Fruit fly (Drosophila melanogaster) whole organism, embryonic: ENCODE data around the gene Kr-h2.

Experiments
- Asciz ChIP-seq: fragments of 200-800 bp; sonication (Bioruptor generic); optimal IDR thresholded peaks from 2 replicates; lab custom pipeline; 2017; ENCODE audit warnings: missing biosample characterization, mild to moderate bottlenecking, missing genetic modification characterization, missing genetic modification reagents
- Bdp1 ChIP-seq: fragments of 200-800 bp; sonication (Bioruptor generic); optimal IDR thresholded peaks from 3 replicates; lab custom pipeline; 2016; ENCODE audit warnings: missing biosample characterization, missing genetic modification characterization
- CG1024 ChIP-seq: fragments of 200-800 bp; sonication (Bioruptor generic); IDR thresholded peaks from 2 replicates; pipeline ENCODE4 v1.3.6; 2022; ENCODE audit warnings: missing biosample characterization, missing genetic modification characterization
- CG10267 ChIP-seq: fragments of 200-800 bp; sonication (Bioruptor generic); optimal IDR thresholded peaks from 2 replicates; lab custom pipeline; 2018; ENCODE audit warnings: missing biosample characterization, mild to moderate bottlenecking, missing genetic modification characterization, moderate library complexity
- CG10274 ChIP-seq: fragments of 200-800 bp; sonication (Bioruptor generic); optimal IDR thresholded peaks from 3 replicates; lab custom pipeline; 2017; ENCODE audit warnings: missing biosample characterization, mild to moderate bottlenecking, missing genetic modification characterization
- CG10431 ChIP-seq: fragments of 200-800 bp; sonication (Bioruptor generic); optimal IDR thresholded peaks from 3 replicates; lab custom pipeline; 2018; ENCODE audit warnings: missing biosample characterization, mild to moderate bottlenecking, missing genetic modification characterization
- CG10462 ChIP-seq: fragments of 200-800 bp; sonication (Bioruptor generic); optimal IDR thresholded peaks from 2 replicates; lab custom pipeline; 2016; ENCODE audit warnings: missing biosample characterization, missing genetic modification characterization
- CG11093 ChIP-seq: fragments of 200-800 bp; sonication (Bioruptor generic); IDR thresholded peaks from 3 replicates; pipeline ENCODE4 v1.3.6; 2022; ENCODE audit warnings: missing biosample characterization, missing genetic modification characterization
- CG13123 ChIP-seq: fragments of 200-800 bp; sonication (Bioruptor generic); optimal IDR thresholded peaks from 2 replicates; lab custom pipeline; 2016; ENCODE audit warnings: missing biosample characterization, missing genetic modification characterization
- CG15073 ChIP-seq: fragments of 200-800 bp; sonication (Bioruptor generic); optimal IDR thresholded peaks from 2 replicates; lab custom pipeline; 2016; ENCODE audit warnings: missing biosample characterization, missing genetic modification characterization
- CG17361 ChIP-seq: fragments of 200-800 bp; sonication (Bioruptor generic); IDR thresholded peaks from 3 replicates; pipeline ENCODE4 v1.3.6; 2022; ENCODE audit warnings: missing biosample characterization, missing genetic modification characterization
- CG17385 ChIP-seq: fragments of 200-800 bp; sonication (Bioruptor generic); optimal IDR thresholded peaks from 3 replicates; lab custom pipeline; 2018; ENCODE audit warnings: missing biosample characterization, mild to moderate bottlenecking, missing genetic modification characterization
- CG17568 ChIP-seq: fragments of 200-800 bp; sonication (Bioruptor generic); optimal IDR thresholded peaks from 2 replicates; lab custom pipeline; 2018; ENCODE audit warnings: missing biosample characterization, mild to moderate bottlenecking, missing genetic modification characterization, moderate library complexity
- CG17912 ChIP-seq: fragments of 200-800 bp; sonication (Bioruptor generic); optimal IDR thresholded peaks from 2 replicates; lab custom pipeline; 2018; ENCODE audit warnings: missing biosample characterization, mild to moderate bottlenecking, missing genetic modification characterization
- CG18476 ChIP-seq: fragments of 200-800 bp; sonication (Bioruptor generic); optimal IDR thresholded peaks from 2 replicates; lab custom pipeline; 2016; ENCODE audit warnings: missing biosample characterization, mild to moderate bottlenecking, missing genetic modification characterization
- CG2116 ChIP-seq: fragments of 200-800 bp; sonication (Bioruptor generic); optimal IDR thresholded peaks from 3 replicates; lab custom pipeline; 2018; ENCODE audit warnings: missing biosample characterization, mild to moderate bottlenecking, missing genetic modification characterization
- CG2129 ChIP-seq: fragments of 200-800 bp; sonication (Bioruptor generic); IDR thresholded peaks from 2 replicates; pipeline ENCODE4 v1.3.6; 2022; ENCODE audit warnings: missing biosample characterization, missing genetic modification characterization; ENCODE audit not compliant: partially characterized antibody
- CG2712 ChIP-seq: fragments of 200-800 bp; optimal IDR thresholded peaks from 3 replicates; lab custom pipeline; 2019; ENCODE audit warnings: missing biosample characterization, mild to moderate bottlenecking, missing genetic modification characterization, moderate library complexity
- CG30403 ChIP-seq: fragments of 200-800 bp; sonication (Bioruptor generic); optimal IDR thresholded peaks from 3 replicates; lab custom pipeline; 2016; ENCODE audit warnings: missing biosample characterization, missing genetic modification characterization
- CG31365 ChIP-seq: fragments of 200-800 bp; sonication (Bioruptor generic); optimal IDR thresholded peaks from 2 replicates; lab custom pipeline; 2018; ENCODE audit warnings: missing biosample characterization, mild to moderate bottlenecking, missing genetic modification characterization
- CG34422 ChIP-seq: fragments of 200-800 bp; sonication (Bioruptor generic); IDR thresholded peaks from 3 replicates; pipeline ENCODE4 v1.3.6; 2022; ENCODE audit warnings: missing biosample characterization, missing genetic modification characterization
- CG3995 ChIP-seq: fragments of 200-800 bp; sonication (Bioruptor generic); optimal IDR thresholded peaks from 3 replicates; lab custom pipeline; 2016; ENCODE audit warnings: missing biosample characterization, missing genetic modification characterization
- CG6854 ChIP-seq: fragments of 200-800 bp; sonication (Bioruptor generic); optimal IDR thresholded peaks from 3 replicates; lab custom pipeline; 2017; ENCODE audit warnings: missing biosample characterization, mild to moderate bottlenecking, missing genetic modification characterization
- CG7963 ChIP-seq: fragments of 200-800 bp; sonication (Bioruptor generic); IDR thresholded peaks from 3 replicates; pipeline ENCODE4 v1.3.6; 2022; ENCODE audit warnings: missing biosample characterization, missing genetic modification characterization; ENCODE audit not compliant: partially characterized antibody
- CG7987 ChIP-seq: fragments of 200-800 bp; sonication (Bioruptor generic); optimal IDR thresholded peaks from 2 replicates; lab custom pipeline; 2018; ENCODE audit warnings: missing biosample characterization, mild to moderate bottlenecking, missing genetic modification characterization, moderate library complexity
- CG9215 ChIP-seq: fragments of 200-800 bp; sonication (Bioruptor generic); IDR thresholded peaks from 2 replicates; pipeline ENCODE4 v1.3.6; 2022; ENCODE audit warnings: missing biosample characterization, missing genetic modification characterization
- Fer1 ChIP-seq: fragments of 200-800 bp; sonication (Bioruptor generic); optimal IDR thresholded peaks from 2 replicates; lab custom pipeline; 2017; ENCODE audit warnings: missing biosample characterization, mild to moderate bottlenecking, missing genetic modification characterization
- HLH4C ChIP-seq: fragments of 200-800 bp; sonication (Bioruptor generic); IDR thresholded peaks from 3 replicates; pipeline ENCODE4 v1.3.6; 2022; ENCODE audit warnings: missing biosample characterization, missing genetic modification characterization; ENCODE audit not compliant: partially characterized antibody
- Kr ChIP-seq: fragments of 200-800 bp; sonication (Bioruptor generic); optimal IDR thresholded peaks from 2 replicates; lab custom pipeline; 2017; ENCODE audit warnings: missing biosample characterization, mild to moderate bottlenecking, missing genetic modification characterization
- Mes4 ChIP-seq: fragments of 200-800 bp; sonication (Bioruptor generic); optimal IDR thresholded peaks from 2 replicates; lab custom pipeline; 2016; ENCODE audit warnings: missing biosample characterization, missing genetic modification characterization
- NC2β ChIP-seq: fragments of 200-800 bp; sonication (Bioruptor generic); optimal IDR thresholded peaks from 2 replicates; lab custom pipeline; 2016; ENCODE audit warnings: missing biosample characterization, missing genetic modification characterization
- Poxn ChIP-seq: fragments of 200-800 bp; sonication (Bioruptor generic); IDR thresholded peaks from 2 replicates; pipeline ENCODE4 v1.3.6; 2022; ENCODE audit warnings: missing biosample characterization, missing genetic modification characterization
- Stat92E ChIP-seq, 3 experiments: fragments of >200 bp in 2 of 3; fragments of 200-800 bp in 1 of 3; sonication (Bioruptor generic) in 1 of 3; optimal IDR thresholded peaks; 2 replicates each; lab custom pipeline; 2017 to 2019; ENCODE audit warnings: missing biosample characterization in 3 of 3, missing genetic modification characterization in 3 of 3, mild to moderate bottlenecking in 1 of 3, moderate library complexity in 1 of 3
- amos ChIP-seq: fragments of 200-800 bp; sonication (Bioruptor generic); IDR thresholded peaks from 2 replicates; pipeline ENCODE4 v1.3.6; 2022; ENCODE audit warnings: missing biosample characterization, missing genetic modification characterization; ENCODE audit not compliant: partially characterized antibody
- chif ChIP-seq, 2 experiments: fragments of 200-800 bp; sonication (Bioruptor generic); optimal IDR thresholded peaks; 3 replicates each; lab custom pipeline; 2016; ENCODE audit warnings: missing biosample characterization in 2 of 2, missing genetic modification characterization in 2 of 2
- danr ChIP-seq: fragments of 200-800 bp; sonication (Bioruptor generic); IDR thresholded peaks from 2 replicates; pipeline ENCODE4 v1.3.6; 2022; ENCODE audit warnings: missing biosample characterization, missing genetic modification characterization
- dm ChIP-seq: fragments of 200-800 bp; sonication (Bioruptor generic); optimal IDR thresholded peaks from 3 replicates; lab custom pipeline; 2016; ENCODE audit warnings: missing biosample characterization, missing genetic modification characterization
- dysf ChIP-seq: fragments of 200-800 bp; sonication (Bioruptor generic); IDR thresholded peaks from 3 replicates; pipeline ENCODE4 v1.3.6; 2022; ENCODE audit warnings: missing biosample characterization, missing genetic modification characterization
- ems ChIP-seq: fragments of 200-800 bp; sonication (Bioruptor generic); optimal IDR thresholded peaks from 3 replicates; lab custom pipeline; 2016; ENCODE audit warnings: missing biosample characterization, missing genetic modification characterization
- gem ChIP-seq: fragments of 200-800 bp; sonication (Bioruptor generic); optimal IDR thresholded peaks from 2 replicates; lab custom pipeline; 2019; ENCODE audit warnings: missing biosample characterization, mild to moderate bottlenecking, missing genetic modification characterization, moderate library complexity
- gfzf ChIP-seq: fragments of 200-800 bp; sonication (Bioruptor generic); optimal IDR thresholded peaks from 2 replicates; lab custom pipeline; 2016; ENCODE audit warnings: missing biosample characterization, mild to moderate bottlenecking, missing genetic modification characterization, moderate library complexity
- gro ChIP-seq: fragments of 200-800 bp; sonication (Bioruptor generic); optimal IDR thresholded peaks from 2 replicates; lab custom pipeline; 2016; ENCODE audit warnings: missing biosample characterization, missing genetic modification characterization
- h ChIP-seq: fragments of >200 bp; optimal IDR thresholded peaks from 2 replicates; lab custom pipeline; 2017
- hb ChIP-seq: fragments of 200-800 bp; sonication (Bioruptor generic); IDR thresholded peaks from 3 replicates; pipeline ENCODE4 v1.3.6; 2022; ENCODE audit warnings: missing biosample characterization, missing genetic modification characterization; ENCODE audit not compliant: partially characterized antibody
- knrl ChIP-seq: fragments of 200-800 bp; sonication (Bioruptor generic); IDR thresholded peaks from 3 replicates; pipeline ENCODE4 v1.3.6; 2022; ENCODE audit warnings: missing biosample characterization, missing genetic modification characterization; ENCODE audit not compliant: partially characterized antibody
- mld ChIP-seq: fragments of 200-800 bp; sonication (Bioruptor generic); IDR thresholded peaks from 3 replicates; pipeline ENCODE4 v1.3.6; 2022; ENCODE audit warnings: missing biosample characterization, missing genetic modification characterization; ENCODE audit not compliant: partially characterized antibody
- pum ChIP-seq: fragments of 200-800 bp; sonication (Bioruptor generic); optimal IDR thresholded peaks from 2 replicates; lab custom pipeline; 2016; ENCODE audit warnings: missing biosample characterization, missing genetic modification characterization
- sc ChIP-seq, 3 experiments: fragments of >200 bp in 2 of 3; fragments of 200-800 bp in 1 of 3; sonication (Bioruptor generic) in 1 of 3; optimal IDR thresholded peaks; 2 replicates in 2 of 3; 3 replicates in 1 of 3; lab custom pipeline; 2017; ENCODE audit warnings: mild to moderate bottlenecking in 1 of 3, missing biosample characterization in 1 of 3, missing genetic modification characterization in 1 of 3, missing genetic modification reagents in 1 of 3
- zf30C ChIP-seq: fragments of 200-800 bp; sonication (Bioruptor generic); optimal IDR thresholded peaks from 3 replicates; lab custom pipeline; 2018; ENCODE audit warnings: missing biosample characterization, mild to moderate bottlenecking, missing genetic modification characterization

Gene Kr-h2

DNA sequence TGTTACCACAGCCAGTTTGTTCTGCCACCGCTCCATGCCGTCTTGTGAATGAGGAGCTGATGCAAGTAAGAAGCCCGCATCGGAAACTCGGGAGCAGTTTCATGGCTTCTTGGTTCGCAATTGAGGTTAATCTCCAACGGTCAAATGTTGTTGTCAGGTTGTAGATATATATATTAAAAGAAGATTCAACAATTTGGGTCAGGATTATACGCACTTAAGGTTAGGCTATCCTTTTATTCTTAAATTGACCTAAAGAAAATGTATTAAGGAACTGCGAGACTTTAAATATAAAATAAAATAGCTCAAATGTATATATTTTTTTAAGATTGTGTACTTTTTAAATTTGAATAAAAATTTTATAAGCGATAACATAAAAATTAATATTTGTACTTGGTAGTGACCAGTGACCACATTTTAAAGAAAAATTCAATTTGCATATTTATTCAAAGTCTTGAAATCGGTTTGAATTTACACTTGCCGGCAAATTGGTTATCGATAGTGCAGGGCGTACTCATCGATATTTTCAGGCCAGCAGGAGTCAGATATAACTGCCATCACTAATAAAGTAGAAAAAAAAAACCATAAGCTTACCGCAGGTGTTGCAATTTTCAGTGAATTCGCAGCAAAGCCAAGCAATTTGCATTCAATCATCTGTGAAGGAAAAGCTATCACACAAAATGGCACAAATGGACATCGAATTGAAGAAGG lies 2.1 kb upstream of the Kr-h2 start, which contains the start of the genes CG9150 and Pfdn1 (continued):
- TF ChIP-seq CG17568 (GFP tag; lab: Kevin White, UChicago) (no peak), Poxn (GFP tag; lab: Robert Waterston, UW) (no peak), CG3995 (GFP tag; lab: Kevin White, UChicago) (peak; percentile 90), Fer1 (peak; percentile 30), CG17385 (GFP tag; lab: Kevin White, UChicago) (no peak), hb (GFP tag; lab: Robert Waterston, UW) (peak; percentile 60; the same call in 2 of the 3 replicates), HLH4C (GFP tag; lab: Robert Waterston, UW) (peak; percentile 85), Stat92E (GFP tag; optimal IDR thresholded peaks at IDR 0.05; lab: Kevin White, UChicago) (no peak), CG17361 (GFP tag; lab: Robert Waterston, UW) (no peak), CG17912 (GFP tag; lab: Kevin White, UChicago) (no peak), CG31365 (tag; lab: Kevin White, UChicago) (no peak), h (lab: Kevin White, UChicago) (no peak), knrl (peak; percentile 81), gfzf (GFP tag; lab: Kevin White, UChicago) (peak; percentile 17), CG1024 (no peak), pum (GFP tag; lab: Kevin White, UChicago) (no peak), dysf (GFP tag; lab: Robert Waterston, UW) (no peak), CG11093 (GFP tag; lab: Robert Waterston, UW) (no peak), CG2712 (no peak), CG2116 (GFP tag; lab: Kevin White, UChicago) (peak; percentile 88), CG18476 (GFP tag; lab: Kevin White, UChicago) (no peak), ems (GFP tag; lab: Kevin White, UChicago) (no peak), Mes4 (no peak), NC2β (no peak), Bdp1 (GFP tag; lab: Kevin White, UChicago) (no peak), CG7987 (GFP tag; lab: Kevin White, UChicago) (no peak), gem (tag; lab: Kevin White, UChicago) (no peak), CG2129 (GFP tag; lab: Robert Waterston, UW) (peak; percentile 80), CG10431 (GFP tag; lab: Kevin White, UChicago) (no peak), CG10267 (tag; lab: Kevin White, UChicago) (peak; percentile 21), danr (GFP tag; lab: Robert Waterston, UW) (no peak), CG6854 (GFP tag; lab: Kevin White, UChicago) (no peak), sc (optimal IDR thresholded peaks at IDR 0.05; lab: Kevin White, UChicago) (no peak), sc (GFP tag; optimal IDR thresholded peaks at IDR 0.05; lab: Kevin White, UChicago) (no peak), mld (GFP tag; lab: Robert Waterston, UW) (peak; percentile 65; the same call in 2 of the 3 replicates), dm (GFP tag; lab: Kevin White, UChicago) (peak; percentile 50), Asciz (GFP tag; lab: Kevin White, UChicago) (no peak), CG30403 (no peak), Kr (GFP tag; lab: Kevin White, UChicago) (no peak), CG15073 (GFP tag; lab: Kevin White, UChicago) (no peak), CG10274 (GFP tag; lab: Kevin White, UChicago) (no peak), CG9215 (GFP tag; lab: Robert Waterston, UW) (no peak), CG10462 (no peak), chif (GFP tag; optimal IDR thresholded peaks at IDR 0.05; lab: Kevin White, UChicago) (no peak), gro (GFP tag; lab: Kevin White, UChicago) (peak; percentile 68), zf30C (GFP tag; lab: Kevin White, UChicago) (no peak), CG7963 (peak; percentile 62; the same call in 2 of the 3 replicates), CG13123 (GFP tag; lab: Kevin White, UChicago) (no peak), amos (peak; percentile 92), CG34422 (GFP tag; lab: Robert Waterston, UW) (no peak; the same call in 2 of the 3 replicates)
